Worm (Caenorhabditis elegans) whole organism, L4/young adult: ENCODE measurements around the gene srr-2.

Experiments used
- W03F9.2 ChIP-seq: fragments of 150-350 bp; optimal IDR thresholded peaks from 2 replicates; lab custom pipeline; 2014; ENCODE audit warnings: missing biosample characterization, missing genetic modification characterization
- dao-5 ChIP-seq: sonication (generic microtip); optimal IDR thresholded peaks from 2 replicates; lab custom pipeline; 2016; ENCODE audit warnings: missing genotype, missing genetic modification characterization, moderate library complexity, missing compliant biosample characterization
- him-1 ChIP-seq: sonication (generic microtip); optimal IDR thresholded peaks from 2 replicates; lab custom pipeline; 2016; ENCODE audit warnings: missing genotype, missing genetic modification reagents, missing genetic modification characterization, missing compliant biosample characterization

DNA sequence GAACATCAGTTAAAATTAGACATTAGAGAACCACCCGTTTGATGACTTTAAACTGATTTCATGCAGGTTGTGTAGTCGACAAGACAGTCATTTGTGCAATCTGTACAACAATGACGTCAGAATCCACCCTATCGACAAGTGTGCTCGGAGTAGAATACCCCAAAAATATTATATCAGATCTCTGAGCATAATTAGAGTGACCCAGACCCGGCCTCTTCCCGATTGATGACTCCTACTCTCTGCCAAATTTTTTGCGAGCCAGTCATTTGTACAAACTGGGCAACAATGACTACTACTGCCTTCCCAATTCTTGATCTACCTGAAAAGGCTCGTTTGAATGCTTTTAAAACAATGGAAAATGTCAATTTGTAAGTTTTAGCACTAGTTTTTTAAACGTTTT is 23.2 kb upstream of the srr-2 start, which contains the start of the genes fbxb-115 and fbxb-1:
- no peak for TF ChIP-seq W03F9.2 (tag; lab: Kevin White, UChicago)
- TF ChIP-seq him-1 (tag; lab: Kevin White, UChicago), result no peak
- TF ChIP-seq dao-5 (tag; lab: Kevin White, UChicago), result no peak
